Worm (Caenorhabditis elegans) whole organism, early embryonic: ENCODE measurements around the gene C04B4.1.
"Not testable (repeated sequence)": the region's sequence is repeated elsewhere in the genome, so short reads cannot be mapped to it uniquely, and the experiment has no call there.

Source experiments
- B0310.2 ChIP-seq: sonication (generic microtip); optimal IDR thresholded peaks from 2 replicates; lab custom pipeline; 2016; ENCODE audit warnings: mild to moderate bottlenecking, missing genetic modification characterization, missing compliant biosample characterization
- F13C5.2 ChIP-seq: sonication (generic microtip); optimal IDR thresholded peaks from 2 replicates; lab custom pipeline; 2017; ENCODE audit warnings: mild to moderate bottlenecking, missing genetic modification characterization, inconsistent platforms, missing compliant biosample characterization
- aly-1 ChIP-seq: sonication (generic microtip); optimal IDR thresholded peaks from 2 replicates; lab custom pipeline; 2016; ENCODE audit warnings: missing genetic modification characterization, missing compliant biosample characterization
- ama-1 ChIP-seq: fragments of 150-350 bp; optimal IDR thresholded peaks from 2 replicates; lab custom pipeline; 2014
- ceh-13 ChIP-seq: fragments of 200-800 bp; sonication (Bioruptor generic); optimal IDR thresholded peaks from 2 replicates; lab custom pipeline; 2018; ENCODE audit warnings: mild to moderate bottlenecking, missing genetic modification characterization, missing compliant biosample characterization
- ceh-36 ChIP-seq: sonication (generic microtip); optimal IDR thresholded peaks from 2 replicates; lab custom pipeline; 2016; ENCODE audit warnings: missing genetic modification characterization, inconsistent platforms, missing compliant biosample characterization
- ets-7 ChIP-seq: sonication (generic microtip); optimal IDR thresholded peaks from 2 replicates; lab custom pipeline; 2016; ENCODE audit warnings: missing genotype, missing genetic modification characterization, missing compliant biosample characterization
- flt-1 ChIP-seq: fragments of 200-800 bp; sonication (Bioruptor generic); IDR thresholded peaks from 2 replicates; pipeline ENCODE4 v1.3.6; 2022; ENCODE audit warnings: missing genetic modification characterization, missing compliant biosample characterization
- hmbx-1 ChIP-seq: sonication (generic microtip); optimal IDR thresholded peaks from 2 replicates; lab custom pipeline; 2016; ENCODE audit warnings: mild to moderate bottlenecking, missing genetic modification characterization, missing compliant biosample characterization
- hmg-4 ChIP-seq: fragments of 200-800 bp; sonication (Bioruptor generic); optimal IDR thresholded peaks from 2 replicates; lab custom pipeline; 2018; ENCODE audit warnings: mild to moderate bottlenecking, missing genetic modification characterization, missing compliant biosample characterization
- hnd-1 ChIP-seq: sonication (generic microtip); optimal IDR thresholded peaks from 2 replicates; lab custom pipeline; 2016; ENCODE audit warnings: missing genetic modification characterization, missing compliant biosample characterization
- pes-1 ChIP-seq: fragments of 200-800 bp; sonication (Bioruptor generic); IDR thresholded peaks from 2 replicates; pipeline ENCODE4 v1.3.6; 2022; ENCODE audit warnings: missing genetic modification reagents, missing genetic modification characterization, missing compliant biosample characterization
- scrt-1 ChIP-seq: fragments of 200-800 bp; sonication (Bioruptor generic); IDR thresholded peaks from 2 replicates; pipeline ENCODE4 v1.3.6; 2022; ENCODE audit warnings: missing genetic modification characterization, missing compliant biosample characterization
- sea-1 ChIP-seq: fragments of 200-800 bp; sonication (Bioruptor generic); conservative IDR thresholded peaks from 2 replicates; pipeline ENCODE4 v1.3.6; 2022; ENCODE audit warnings: missing genetic modification characterization, missing compliant biosample characterization
- tbx-11 ChIP-seq: fragments of 200-800 bp; sonication (Bioruptor generic); IDR thresholded peaks from 2 replicates; pipeline ENCODE4 v1.3.6; 2022; ENCODE audit warnings: missing genetic modification characterization, missing compliant biosample characterization
- tbx-37 ChIP-seq: fragments of 200-800 bp; sonication (Bioruptor generic); conservative IDR thresholded peaks from 2 replicates; pipeline ENCODE4 v1.3.6; 2022; ENCODE audit warnings: missing genetic modification reagents, missing genetic modification characterization, missing compliant biosample characterization
- tra-4 ChIP-seq: sonication (generic microtip); optimal IDR thresholded peaks from 2 replicates; lab custom pipeline; 2017; ENCODE audit warnings: missing genetic modification characterization, missing compliant biosample characterization

Gene C04B4.1

DNA sequence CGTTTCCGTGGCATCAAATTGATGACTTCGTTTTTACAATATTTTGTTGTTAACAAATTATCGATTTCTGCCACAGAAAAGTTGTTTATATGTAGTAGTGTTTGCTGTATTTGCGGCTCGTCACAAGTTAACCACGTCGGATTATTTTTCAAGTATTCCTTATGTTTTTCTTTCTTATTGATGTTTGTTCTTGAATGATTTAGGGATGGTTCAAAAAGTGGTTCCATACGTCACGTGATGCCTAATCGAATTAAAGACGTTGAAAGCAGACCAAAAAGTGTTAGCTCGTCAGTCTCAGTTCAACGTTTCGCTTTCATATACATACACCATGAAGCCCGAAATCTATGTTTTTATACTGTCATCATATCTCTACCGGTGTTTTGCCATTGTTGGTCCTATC lies 4.9 kb downstream of the C04B4.1 start, which contains the start of gene lips-2:
Gene lips-2, plus strand, starts transcription at position 301 of the 400 bp plus-strand sequence.
- no peak for TF ChIP-seq tbx-11 (GFP tag; lab: Robert Waterston, UW)
- no peak for TF ChIP-seq ceh-36 (tag; lab: Kevin White, UChicago)

- TF ChIP-seq pes-1 (GFP tag; lab: Robert Waterston, UW) (no peak), ets-7 (tag; lab: Kevin White, UChicago) (no peak), hnd-1 (tag; lab: Kevin White, UChicago) (no peak), scrt-1 (GFP tag; lab: Robert Waterston, UW) (no peak), flt-1 (no peak), hmbx-1 (no peak), tbx-11 (GFP tag; lab: Robert Waterston, UW) (no peak), B0310.2 (no peak), aly-1 (no peak), sea-1 (GFP tag; lab: Robert Waterston, UW) (no peak), tra-4 (no peak)
Measured at ce11 chrX:12288254-12288653, 7.7 kb downstream of the C04B4.1 start, which contains the start of gene C04B4.5. Gene C04B4.5, minus strand, starts transcription at chrX:12288354.

DNA sequence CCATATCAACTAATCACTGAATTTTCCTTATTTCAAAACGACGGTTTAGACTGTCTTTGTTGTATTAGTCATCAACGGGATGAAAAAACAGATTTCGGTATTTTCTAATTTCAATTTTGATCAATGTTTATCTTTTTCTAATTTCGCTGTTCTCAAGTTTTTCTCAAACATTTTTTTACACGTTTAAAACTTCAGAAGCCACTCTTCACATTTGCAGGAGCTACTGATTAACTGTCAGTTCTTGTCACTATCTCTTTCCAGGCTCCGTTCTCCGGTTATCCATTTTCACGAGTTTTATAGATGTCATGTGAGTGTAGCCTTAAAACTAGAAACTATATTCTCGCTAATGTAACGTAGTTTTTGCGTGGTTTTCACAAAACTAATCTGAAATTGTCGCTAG lies 10.0 kb downstream of the C04B4.1 start, which contains the start of gene C04B4.4:
Gene C04B4.4, plus strand, starts transcription at position 301 of the 400 bp plus-strand sequence.
- TF ChIP-seq hmg-4 (GFP tag; lab: Kevin White, UChicago) (no peak), scrt-1 (GFP tag; lab: Robert Waterston, UW) (no peak), aly-1 (no peak)

DNA sequence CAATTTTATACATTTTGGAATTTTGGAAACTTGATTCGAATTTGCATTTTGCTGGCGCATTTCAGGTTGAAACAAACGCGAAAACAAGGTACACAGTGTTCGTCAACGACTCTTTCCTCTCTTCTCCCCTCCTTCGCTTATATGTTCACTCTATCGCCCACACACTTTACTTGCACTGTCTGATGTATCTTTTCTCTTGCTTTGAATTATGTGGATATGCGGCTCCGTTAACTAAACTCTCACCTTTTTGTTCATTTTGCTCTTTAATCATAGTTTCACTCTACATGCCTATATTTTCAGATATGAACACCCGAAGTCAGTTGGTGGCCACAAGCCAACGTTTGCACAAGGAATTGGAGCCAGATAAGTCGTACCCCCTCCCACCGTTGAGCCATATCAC lies 13.7 kb downstream of the C04B4.1 start, which contains the start of gene W06D11.1:
Gene W06D11.1, plus strand, starts transcription at position 301 of the 400 bp plus-strand sequence.
- no peak for TF ChIP-seq ets-7 (tag; lab: Kevin White, UChicago)
- no peak for TF ChIP-seq tra-4
- TF ChIP-seq ama-1 (lab: Kevin White, UChicago) = no peak

DNA sequence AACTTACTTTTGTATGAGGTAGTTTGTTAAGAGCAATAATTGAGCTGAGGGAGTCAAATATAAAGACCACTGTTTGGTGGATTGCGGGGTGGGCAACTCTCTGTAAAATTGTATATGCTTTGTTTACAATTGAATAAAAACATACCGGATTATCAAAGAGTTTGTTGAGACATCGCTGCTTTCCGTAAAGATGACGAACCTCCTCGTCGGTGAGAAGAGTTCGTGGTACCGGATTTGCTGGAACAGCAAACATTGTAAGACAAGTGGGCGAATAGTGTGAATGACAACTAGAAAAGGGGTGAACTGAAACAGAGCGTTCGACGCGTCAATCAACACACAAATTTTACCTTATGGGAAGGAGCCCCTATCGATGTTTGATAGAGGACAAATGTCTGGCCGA lies 15.8 kb downstream of the C04B4.1 start, which contains the start of gene W06D11.2:
Gene W06D11.2, minus strand, starts transcription at position 339 of the 400 bp plus-strand sequence.
- TF ChIP-seq sea-1 (GFP tag; lab: Robert Waterston, UW) (no peak), tra-4 (no peak), hmbx-1 (no peak), flt-1 (no peak), tbx-11 (GFP tag; lab: Robert Waterston, UW) (no peak), tbx-37 (GFP tag; lab: Robert Waterston, UW) (no peak), hmg-4 (GFP tag; lab: Kevin White, UChicago) (no peak), ceh-36 (tag; lab: Kevin White, UChicago) (no peak), hnd-1 (tag; lab: Kevin White, UChicago) (no peak), pes-1 (GFP tag; lab: Robert Waterston, UW) (no peak), aly-1 (no peak), B0310.2 (no peak), F13C5.2 (tag; lab: Kevin White, UChicago) (no peak), ets-7 (tag; lab: Kevin White, UChicago) (no peak), scrt-1 (GFP tag; lab: Robert Waterston, UW) (no peak), ama-1 (lab: Kevin White, UChicago) (no peak), ceh-13 (GFP tag; lab: Kevin White, UChicago) (no peak)

DNA sequence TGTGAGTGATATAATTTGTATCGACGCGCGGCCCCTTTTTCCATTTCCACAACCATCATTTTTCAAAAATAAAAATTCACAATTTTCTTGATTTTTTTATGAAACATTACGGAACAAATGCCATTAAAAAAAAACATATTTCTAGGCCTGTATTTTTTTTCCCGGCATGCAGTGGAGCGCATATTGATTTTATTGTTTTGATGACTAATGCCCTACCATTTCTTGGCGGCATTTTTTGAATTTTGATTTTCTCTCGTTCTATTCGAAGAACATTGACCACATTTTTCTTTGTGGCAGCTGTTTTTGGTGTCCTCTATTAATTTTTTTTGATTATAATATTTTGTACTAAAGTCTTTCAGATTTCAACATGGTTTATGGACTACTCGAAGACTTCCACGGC lies 17.7 kb downstream of the C04B4.1 start, which contains the start of gene W06D11.3:
Gene W06D11.3, plus strand, starts transcription at position 360 of the 400 bp plus-strand sequence.
- TF ChIP-seq hmg-4 (GFP tag; lab: Kevin White, UChicago) (no peak), ceh-13 (GFP tag; lab: Kevin White, UChicago) (no peak), tbx-11 (GFP tag; lab: Robert Waterston, UW) (no peak), ets-7 (tag; lab: Kevin White, UChicago) (no peak), hmbx-1 (no peak), aly-1 (no peak), flt-1 (no peak), pes-1 (GFP tag; lab: Robert Waterston, UW) (no peak), B0310.2 (no peak), ceh-36 (tag; lab: Kevin White, UChicago) (no peak), F13C5.2 (tag; lab: Kevin White, UChicago) (no peak), scrt-1 (GFP tag; lab: Robert Waterston, UW) (no peak), sea-1 (GFP tag; lab: Robert Waterston, UW) (no peak), tra-4 (no peak)

- TF ChIP-seq sea-1 (GFP tag; lab: Robert Waterston, UW) (no peak), tbx-11 (GFP tag; lab: Robert Waterston, UW) (no peak), aly-1 (no peak), F13C5.2 (tag; lab: Kevin White, UChicago) (no peak), ceh-13 (GFP tag; lab: Kevin White, UChicago) (no peak), flt-1 (no peak), pes-1 (GFP tag; lab: Robert Waterston, UW) (no peak), hmg-4 (GFP tag; lab: Kevin White, UChicago) (no peak), hmbx-1 (no peak)
Measured at ce11 chrX:12299834-12300233, 19.3 kb downstream of the C04B4.1 start, which contains the start of gene W06D11.5. Gene W06D11.5, plus strand, starts transcription at chrX:12300134.

DNA sequence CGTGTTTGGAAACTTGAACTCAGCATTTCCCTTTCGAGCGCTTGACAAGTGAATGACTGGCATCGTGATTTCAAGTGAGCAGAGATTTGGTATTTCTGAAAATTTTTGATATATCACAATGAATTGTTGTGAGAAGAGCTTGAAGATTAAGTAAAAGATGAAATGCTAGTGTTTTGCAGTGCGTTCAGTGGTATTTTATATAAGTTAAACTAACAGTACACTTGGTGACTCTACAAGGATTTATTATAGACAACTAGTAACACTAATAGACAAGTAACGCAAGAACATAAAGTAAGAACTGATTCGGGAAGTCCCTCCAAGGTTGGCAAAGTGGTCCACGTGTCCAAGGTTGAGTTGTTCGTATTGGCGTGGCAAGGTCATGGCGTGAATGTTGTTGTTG lies 22.2 kb downstream of the C04B4.1 start, which contains the start of gene dot-1.3:
Gene dot-1.3, minus strand, starts transcription at position 101 of the 400 bp plus-strand sequence.
- TF ChIP-seq ceh-36 (tag; lab: Kevin White, UChicago); tbx-37 (GFP tag; lab: Robert Waterston, UW); hmg-4 (GFP tag; lab: Kevin White, UChicago): not testable (repeated sequence)
